Worm (Caenorhabditis elegans) whole organism, L1 larva: ENCODE results near the gene K12H6.10.

Experiments
- C04F5.9 ChIP-seq: sonication (generic microtip); optimal IDR thresholded peaks from 2 replicates; lab custom pipeline; 2016; ENCODE audit warnings: missing genetic modification characterization, missing compliant biosample characterization
- C16A3.4 ChIP-seq: fragments of 150-350 bp; optimal IDR thresholded peaks from 2 replicates; lab custom pipeline; 2014; ENCODE audit warnings: missing biosample characterization, missing genetic modification characterization
- C34B4.2 ChIP-seq: sonication (generic microtip); optimal IDR thresholded peaks from 2 replicates; lab custom pipeline; 2017; ENCODE audit warnings: mild to moderate bottlenecking, missing genetic modification characterization, missing compliant biosample characterization
- F16B12.6 ChIP-seq: fragments of 150-350 bp; optimal IDR thresholded peaks from 2 replicates; lab custom pipeline; 2014; ENCODE audit warnings: missing biosample characterization, missing genetic modification characterization
- Y116A8C.19 ChIP-seq: sonication (generic microtip); optimal IDR thresholded peaks from 2 replicates; lab custom pipeline; 2016; ENCODE audit warnings: missing compliant biosample characterization, missing genetic modification characterization, borderline replicate concordance
- aly-2 ChIP-seq: fragments of 150-350 bp; optimal IDR thresholded peaks from 2 replicates; lab custom pipeline; 2014; ENCODE audit warnings: missing biosample characterization, missing genetic modification characterization
- blmp-1 ChIP-seq: fragments of 150-350 bp; optimal IDR thresholded peaks from 2 replicates; lab custom pipeline; 2014; ENCODE audit warnings: missing biosample characterization, missing genetic modification characterization
- dsc-1 ChIP-seq: sonication (generic microtip); optimal IDR thresholded peaks from 2 replicates; lab custom pipeline; 2016; ENCODE audit warnings: mild to moderate bottlenecking, missing genetic modification characterization, missing compliant biosample characterization
- efl-1 ChIP-seq, 4 experiments: fragments of 150-350 bp; optimal IDR thresholded peaks in 3 of 4; peaks in 1 of 4; 1 replicate in 1 of 4; 2 replicates in 3 of 4; lab custom pipeline; 2014; ENCODE audit warnings: missing biosample characterization in 2 of 4, missing genetic modification characterization in 2 of 4, missing genetic modification reagents in 2 of 4
- egl-13 ChIP-seq: sonication (generic microtip); optimal IDR thresholded peaks from 2 replicates; lab custom pipeline; 2016; ENCODE audit warnings: missing genotype, missing genetic modification reagents, missing genetic modification characterization, missing compliant biosample characterization
- egl-27 ChIP-seq, 2 experiments: fragments of 150-350 bp in 1 of 2; sonication (generic microtip); optimal IDR thresholded peaks; 3 replicates each; lab custom pipeline; 2017 to 2018; ENCODE audit warnings: missing biosample characterization in 2 of 2, missing genetic modification characterization in 2 of 2, missing genetic modification reagents in 2 of 2
- elt-3 ChIP-seq, 6 experiments: fragments of 150-350 bp in 1 of 6; sonication (generic microtip); optimal IDR thresholded peaks; 2 replicates each; lab custom pipeline; 2017 to 2018; ENCODE audit warnings: missing biosample characterization in 6 of 6, missing genetic modification characterization in 6 of 6, inconsistent platforms in 1 of 6
- fkh-4 ChIP-seq: sonication (generic microtip); optimal IDR thresholded peaks from 2 replicates; lab custom pipeline; 2016; ENCODE audit warnings: missing compliant biosample characterization, missing genetic modification characterization, borderline replicate concordance
- fos-1 ChIP-seq: fragments of 150-350 bp; optimal IDR thresholded peaks from 2 replicates; lab custom pipeline; 2014; ENCODE audit warnings: missing biosample characterization, missing genetic modification characterization
- hlh-4 ChIP-seq: sonication (generic microtip); optimal IDR thresholded peaks from 2 replicates; lab custom pipeline; 2016; ENCODE audit warnings: mild to moderate bottlenecking, missing genetic modification characterization, missing compliant biosample characterization
- isw-1 ChIP-seq: fragments of 200-800 bp; sonication (Bioruptor generic); IDR thresholded peaks from 2 replicates; pipeline ENCODE4 v1.3.6; 2022; ENCODE audit warnings: missing genetic modification characterization, missing compliant biosample characterization
- jun-1 ChIP-seq: fragments of 150-350 bp; optimal IDR thresholded peaks from 2 replicates; lab custom pipeline; 2014; ENCODE audit warnings: missing biosample characterization, missing genetic modification reagents, missing genetic modification characterization
- lin-13 ChIP-seq: fragments of 150-350 bp; optimal IDR thresholded peaks from 2 replicates; lab custom pipeline; 2014; ENCODE audit warnings: missing biosample characterization, missing genetic modification reagents, missing genetic modification characterization
- lin-39 ChIP-seq: fragments of 150-350 bp; optimal IDR thresholded peaks from 2 replicates; lab custom pipeline; 2014; ENCODE audit warnings: missing biosample characterization, missing genetic modification reagents, missing genetic modification characterization
- lir-3 ChIP-seq: sonication (generic microtip); optimal IDR thresholded peaks from 2 replicates; lab custom pipeline; 2016; ENCODE audit warnings: mild to moderate bottlenecking, missing genetic modification characterization, moderate library complexity, missing compliant biosample characterization; ENCODE audit not compliant: poor library complexity
- mab-9 ChIP-seq: fragments of 200-800 bp; sonication (Bioruptor generic); IDR thresholded peaks from 2 replicates; pipeline ENCODE4 v1.3.6; 2022; ENCODE audit warnings: missing genetic modification reagents, missing genetic modification characterization, missing compliant biosample characterization
- mep-1 ChIP-seq: fragments of 150-350 bp; optimal IDR thresholded peaks from 2 replicates; lab custom pipeline; 2014; ENCODE audit warnings: missing biosample characterization, missing genetic modification characterization
- nhr-11 ChIP-seq: fragments of 150-350 bp; optimal IDR thresholded peaks from 2 replicates; lab custom pipeline; 2014; ENCODE audit warnings: missing biosample characterization, missing genetic modification characterization
- nhr-12 ChIP-seq: sonication (generic microtip); optimal IDR thresholded peaks from 2 replicates; lab custom pipeline; 2017; ENCODE audit warnings: missing biosample characterization, missing genetic modification characterization
- nhr-19 ChIP-seq: fragments of 200-800 bp; sonication (Bioruptor generic); conservative IDR thresholded peaks from 2 replicates; pipeline ENCODE4 v1.3.6; 2022; ENCODE audit warnings: missing genetic modification characterization, missing compliant biosample characterization
- nhr-20 ChIP-seq: sonication (generic microtip); optimal IDR thresholded peaks from 2 replicates; lab custom pipeline; 2016; ENCODE audit warnings: mild to moderate bottlenecking, missing genetic modification characterization, missing compliant biosample characterization
- nhr-237 ChIP-seq: fragments of 150-350 bp; optimal IDR thresholded peaks from 2 replicates; lab custom pipeline; 2014; ENCODE audit warnings: missing biosample characterization, missing genetic modification characterization
- nhr-47 ChIP-seq: sonication (generic microtip); optimal IDR thresholded peaks from 2 replicates; lab custom pipeline; 2016; ENCODE audit warnings: mild to moderate bottlenecking, missing genetic modification characterization, moderate library complexity, missing compliant biosample characterization
- nhr-71 ChIP-seq: sonication (generic microtip); optimal IDR thresholded peaks from 2 replicates; lab custom pipeline; 2016; ENCODE audit warnings: mild to moderate bottlenecking, missing genetic modification characterization, moderate library complexity, missing compliant biosample characterization
- nhr-76 ChIP-seq: sonication (generic microtip); optimal IDR thresholded peaks from 2 replicates; lab custom pipeline; 2017; ENCODE audit warnings: missing biosample characterization, missing genetic modification characterization
- nhr-77 ChIP-seq: fragments of 150-350 bp; optimal IDR thresholded peaks from 2 replicates; lab custom pipeline; 2014; ENCODE audit warnings: missing biosample characterization, missing genetic modification characterization
- nhr-84 ChIP-seq: sonication (generic microtip); optimal IDR thresholded peaks from 2 replicates; lab custom pipeline; 2017; ENCODE audit warnings: missing biosample characterization, missing genetic modification characterization
- nhr-85 ChIP-seq: sonication (generic microtip); peaks from one replicate; lab custom pipeline; 2016; ENCODE audit warnings: missing genetic modification characterization, inconsistent platforms, missing compliant biosample characterization
- pax-3 ChIP-seq: fragments of 200-800 bp; sonication (Bioruptor generic); optimal IDR thresholded peaks from 2 replicates; lab custom pipeline; 2018; ENCODE audit warnings: mild to moderate bottlenecking, missing genetic modification characterization, moderate library complexity, missing compliant biosample characterization
- unc-62 ChIP-seq: fragments of 150-350 bp; optimal IDR thresholded peaks from 2 replicates; lab custom pipeline; 2014; ENCODE audit warnings: missing biosample characterization, missing genetic modification reagents, missing genetic modification characterization
- unc-98 ChIP-seq: fragments of 200-800 bp; sonication (Bioruptor generic); IDR thresholded peaks from 2 replicates; pipeline ENCODE4 v1.3.6; 2022; ENCODE audit warnings: missing genetic modification characterization, missing compliant biosample characterization
- zag-1 ChIP-seq: fragments of 150-350 bp; optimal IDR thresholded peaks from 2 replicates; lab custom pipeline; 2014; ENCODE audit warnings: missing biosample characterization, missing genetic modification characterization
- ztf-11 ChIP-seq, 2 experiments: sonication (generic microtip); optimal IDR thresholded peaks; 2 replicates each; lab custom pipeline; 2016 to 2017; ENCODE audit warnings: missing genetic modification characterization in 2 of 2, missing biosample characterization in 1 of 2, missing compliant biosample characterization in 1 of 2
- ztf-4 ChIP-seq: fragments of 150-350 bp; optimal IDR thresholded peaks from 2 replicates; lab custom pipeline; 2014; ENCODE audit warnings: missing biosample characterization, missing genetic modification characterization

K12H6.10 gene

DNA sequence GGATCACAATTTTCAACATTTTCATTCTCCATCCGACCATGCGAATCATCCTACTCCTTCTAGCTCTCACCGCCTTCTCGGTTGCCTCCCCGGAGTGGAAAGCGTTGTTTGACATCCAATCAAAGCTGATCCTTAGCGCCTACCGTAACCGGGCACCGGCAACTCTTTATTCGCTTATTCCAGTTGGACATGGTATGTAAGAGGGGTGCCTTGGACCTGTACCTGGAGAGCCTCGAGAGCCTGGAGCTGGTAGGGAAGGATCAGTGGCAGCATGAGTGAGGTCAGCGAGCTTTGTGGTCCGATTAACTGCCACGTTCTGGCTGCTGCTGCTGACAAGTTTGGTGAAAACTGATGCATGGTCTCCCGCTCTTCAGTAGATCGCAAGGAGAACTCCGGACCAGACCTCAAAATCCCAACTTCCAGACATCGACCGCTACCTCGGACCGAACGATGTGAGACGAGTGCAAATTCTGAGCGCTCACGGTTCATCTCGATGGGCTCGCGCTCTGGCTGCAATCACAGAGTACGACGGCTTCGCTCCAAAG lies 5.3 kb downstream of the K12H6.10 start, which contains the start of gene K12H6.8:
TSS of gene K12H6.8 (plus strand) at position 38 of the 545 bp plus-strand sequence.
- TF ChIP-seq jun-1 (tag; lab: Kevin White, UChicago) (no peak), nhr-76 (tag; lab: Kevin White, UChicago) (no peak), nhr-47 (no peak), Y116A8C.19 (tag; lab: Kevin White, UChicago) (no peak), nhr-77 (tag; lab: Kevin White, UChicago) (no peak), egl-13 (no peak), nhr-20 (no peak), C16A3.4 (tag; lab: Kevin White, UChicago) (no peak), pax-3 (no peak), fos-1 (tag; lab: Kevin White, UChicago) (no peak), blmp-1 (no peak), nhr-11 (tag; lab: Kevin White, UChicago) (no peak), lir-3 (no peak), isw-1 (GFP tag; lab: Robert Waterston, UW) (no peak), unc-98 (GFP tag; lab: Robert Waterston, UW) (no peak), ztf-11 (tag; optimal IDR thresholded peaks at IDR 0.05; lab: Kevin White, UChicago) (no peak), nhr-237 (no peak), nhr-12 (tag; lab: Kevin White, UChicago) (no peak), dsc-1 (no peak)
- TF ChIP-seq, all 84 proteins: peak for 0

DNA sequence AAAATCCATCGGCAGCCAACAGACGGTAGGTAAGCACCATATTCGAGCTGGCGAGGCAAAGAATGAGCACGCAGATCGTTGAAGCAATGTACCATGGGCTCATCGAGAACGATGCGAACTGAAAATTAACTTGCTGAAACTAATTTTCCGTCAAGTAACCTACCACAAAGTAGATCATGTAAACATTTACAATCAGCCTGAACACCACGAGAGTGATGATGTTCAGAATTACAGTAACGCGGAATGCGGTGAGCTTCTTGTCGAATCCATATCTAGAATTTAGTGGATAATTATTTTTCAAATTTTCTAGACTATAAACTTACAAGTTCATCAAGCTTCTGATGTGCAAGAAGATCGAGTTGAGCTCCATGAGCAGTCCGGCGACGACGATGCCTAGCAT lies 6.8 kb downstream of the K12H6.10 start:
- TF ChIP-seq lin-13 (GFP tag; lab: Kevin White, UChicago) (no peak), lir-3 (no peak), C04F5.9 (tag; lab: Kevin White, UChicago) (no peak), elt-3 (tag; optimal IDR thresholded peaks at IDR 0.05; lab: Kevin White, UChicago) (no peak), nhr-71 (no peak), ztf-4 (tag; lab: Kevin White, UChicago) (no peak), nhr-19 (GFP tag; lab: Robert Waterston, UW) (no peak), F16B12.6 (no peak), hlh-4 (tag; lab: Kevin White, UChicago) (no peak), C16A3.4 (tag; lab: Kevin White, UChicago) (no peak), C34B4.2 (no peak), nhr-47 (no peak), mep-1 (no peak), lin-39 (tag; lab: Kevin White, UChicago) (no peak), egl-27 (tag; optimal IDR thresholded peaks at IDR 0.05; lab: Kevin White, UChicago) (no peak), unc-62 (GFP tag; lab: Kevin White, UChicago) (no peak)

DNA sequence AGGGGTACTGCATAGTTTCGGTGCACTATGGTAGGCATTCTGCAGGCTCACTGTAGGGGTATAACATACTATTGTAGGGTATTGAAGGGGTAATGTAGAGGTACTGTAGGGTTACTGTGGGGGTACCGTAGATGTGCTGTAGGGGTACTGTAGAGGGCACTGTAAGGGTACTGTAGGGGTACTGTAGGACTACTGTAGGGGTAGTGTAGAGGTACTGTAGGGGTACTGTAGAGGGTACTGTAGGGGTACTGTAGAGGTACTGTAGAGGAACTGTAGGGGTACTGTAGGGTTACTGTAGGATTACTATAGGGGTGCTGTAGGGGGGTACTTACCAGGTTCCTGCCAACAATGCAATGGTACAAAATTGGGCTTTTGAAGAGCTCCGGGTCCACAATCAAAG lies 7.5 kb downstream of the K12H6.10 start:
- no peak for TF ChIP-seq fkh-4 (tag; lab: Kevin White, UChicago)
- no peak for TF ChIP-seq nhr-84 (tag; lab: Kevin White, UChicago)
- TF ChIP-seq mab-9 (GFP tag; lab: Robert Waterston, UW), result no peak
- TF ChIP-seq nhr-76 (tag; lab: Kevin White, UChicago), result no peak
- TF ChIP-seq lin-13 (GFP tag; lab: Kevin White, UChicago), result no peak
- TF ChIP-seq efl-1 (optimal IDR thresholded peaks at IDR 0.05; lab: Kevin White, UChicago), result no peak
- peak in 1 of 2 experiments; percentile 75 for TF ChIP-seq efl-1 (GFP tag; optimal IDR thresholded peaks at IDR 0.05 in 1 of 2; lab: Kevin White, UChicago)
- TF ChIP-seq nhr-85 (tag; lab: Kevin White, UChicago), result peak; percentile 42
- no peak for TF ChIP-seq aly-2 (tag; lab: Kevin White, UChicago)
- TF ChIP-seq zag-1 (tag; lab: Kevin White, UChicago), result no peak
